Worm (Caenorhabditis elegans): ENCODE data around the gene srsy-1.

The srsy-1 gene

DNA sequence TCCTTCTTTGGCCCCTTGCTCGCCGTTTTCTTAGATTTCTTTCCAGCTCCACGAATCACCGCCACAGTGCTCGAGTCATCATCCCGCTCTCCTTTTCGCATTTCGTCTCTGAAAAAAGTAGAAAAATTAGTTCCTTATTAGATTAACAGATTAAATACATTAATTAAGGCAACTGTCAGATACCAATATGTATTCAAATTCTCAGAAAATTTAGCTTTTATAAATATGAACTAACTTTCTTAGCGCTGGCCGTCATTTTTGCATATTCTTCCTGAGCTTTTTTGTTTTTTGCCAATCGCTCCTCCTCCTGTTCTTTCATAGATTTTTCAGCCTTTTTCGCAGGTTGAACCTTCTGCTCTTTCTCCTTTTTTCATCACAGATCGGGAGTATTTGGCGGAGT is 16.2 kb upstream of the srsy-1 start, which contains the start of gene C04G6.6:
Gene C04G6.6 (minus strand): TSS at position 101 of the 400 bp plus-strand sequence.
- TF ChIP-seq ztf-11 (tag; optimal IDR thresholded peaks at IDR 0.05) (no peak), mab-5 (tag; optimal IDR thresholded peaks at IDR 0.05) (no peak), ZK546.5 (tag; optimal IDR thresholded peaks at IDR 0.05) (no peak), egl-27 (tag; optimal IDR thresholded peaks at IDR 0.05) (no peak), blmp-1 (tag; optimal IDR thresholded peaks at IDR 0.05; ENCODE audit: insufficient read depth) (no peak), sma-3 (GFP tag; optimal IDR thresholded peaks at IDR 0.05) (no peak), F13H6.1 (tag; optimal IDR thresholded peaks at IDR 0.05) (no peak), nhr-77 (tag; optimal IDR thresholded peaks at IDR 0.05) (no peak), skn-1 (tag; optimal IDR thresholded peaks at IDR 0.05) (no peak), unc-62 (GFP tag; optimal IDR thresholded peaks at IDR 0.05) (no peak), unc-55 (GFP tag; optimal IDR thresholded peaks at IDR 0.05) (no peak), snpc-4 (tag; optimal IDR thresholded peaks at IDR 0.05) (no peak), sem-4 (tag; optimal IDR thresholded peaks at IDR 0.05) (no peak), ceh-82 (tag; optimal IDR thresholded peaks at IDR 0.05) (no peak)

DNA sequence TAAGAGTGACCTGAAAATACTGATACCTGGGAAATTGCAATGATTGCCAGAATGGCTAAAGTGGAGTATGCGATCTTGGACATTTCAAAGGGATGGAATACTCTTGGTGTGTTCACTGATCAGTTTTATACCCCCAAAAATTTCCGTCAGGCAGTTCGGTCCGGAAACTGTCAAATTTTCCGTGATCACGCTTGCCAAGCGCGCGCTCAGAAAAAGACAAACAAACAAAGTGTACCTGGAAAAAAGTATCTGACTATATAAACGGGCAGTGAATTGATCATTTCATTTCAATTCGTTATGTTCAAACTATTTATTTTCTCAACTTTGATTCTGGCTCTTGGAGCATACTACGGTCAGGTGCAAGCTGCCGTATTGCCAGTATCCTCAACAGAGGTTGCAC is 14.1 kb upstream of the srsy-1 start, which contains the start of the genes idpb-3 and idpb-1:
Gene idpb-3 (minus strand): TSS at position 101 of the 400 bp plus-strand sequence.
Gene idpb-1 (plus strand): TSS at position 284 of the 400 bp plus-strand sequence.
- TF ChIP-seq aly-2 (tag; optimal IDR thresholded peaks at IDR 0.05) (no peak), nhr-23 (tag; optimal IDR thresholded peaks at IDR 0.05) (no peak), snpc-4 (tag; optimal IDR thresholded peaks at IDR 0.05) (no peak), mab-5 (tag; optimal IDR thresholded peaks at IDR 0.05) (no peak), ceh-82 (tag; optimal IDR thresholded peaks at IDR 0.05) (no peak), dmd-4 (tag; optimal IDR thresholded peaks at IDR 0.05) (no peak), alr-1 (tag; optimal IDR thresholded peaks at IDR 0.05) (no peak), sma-3 (GFP tag; optimal IDR thresholded peaks at IDR 0.05) (no peak), unc-39 (tag; optimal IDR thresholded peaks at IDR 0.05) (no peak), nhr-129 (tag; optimal IDR thresholded peaks at IDR 0.05) (no peak), F13H6.1 (tag; optimal IDR thresholded peaks at IDR 0.05) (no peak), crh-2 (tag; optimal IDR thresholded peaks at IDR 0.05) (no peak)

DNA sequence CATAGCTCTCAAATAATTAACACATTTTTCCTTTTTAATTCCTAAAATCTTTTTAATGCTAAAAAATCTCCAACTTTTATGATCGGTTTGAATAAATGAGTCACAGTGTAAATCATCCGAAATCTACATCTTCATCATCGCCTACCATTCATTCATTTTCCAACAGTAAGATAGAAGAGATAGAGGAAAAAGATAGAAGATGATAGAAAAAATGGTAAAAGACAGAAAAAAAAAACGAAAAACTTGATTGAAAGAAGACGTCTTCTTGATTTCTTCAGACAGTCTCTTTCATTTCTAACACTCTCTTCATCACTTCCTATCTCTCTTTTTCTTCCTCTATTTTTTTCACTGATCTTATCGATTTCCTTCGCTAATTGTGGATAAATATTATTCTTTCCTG is 12.6 kb upstream of the srsy-1 start:
- TF ChIP-seq dmd-4 (tag; optimal IDR thresholded peaks at IDR 0.05) (no peak), fos-1 (tag; optimal IDR thresholded peaks at IDR 0.05) (peak; percentile 34), blmp-1 (tag; optimal IDR thresholded peaks at IDR 0.05; ENCODE audit: insufficient read depth) (peak; percentile 46), ztf-1 (GFP tag; conservative IDR thresholded peaks at IDR 0.05) (no peak)

DNA sequence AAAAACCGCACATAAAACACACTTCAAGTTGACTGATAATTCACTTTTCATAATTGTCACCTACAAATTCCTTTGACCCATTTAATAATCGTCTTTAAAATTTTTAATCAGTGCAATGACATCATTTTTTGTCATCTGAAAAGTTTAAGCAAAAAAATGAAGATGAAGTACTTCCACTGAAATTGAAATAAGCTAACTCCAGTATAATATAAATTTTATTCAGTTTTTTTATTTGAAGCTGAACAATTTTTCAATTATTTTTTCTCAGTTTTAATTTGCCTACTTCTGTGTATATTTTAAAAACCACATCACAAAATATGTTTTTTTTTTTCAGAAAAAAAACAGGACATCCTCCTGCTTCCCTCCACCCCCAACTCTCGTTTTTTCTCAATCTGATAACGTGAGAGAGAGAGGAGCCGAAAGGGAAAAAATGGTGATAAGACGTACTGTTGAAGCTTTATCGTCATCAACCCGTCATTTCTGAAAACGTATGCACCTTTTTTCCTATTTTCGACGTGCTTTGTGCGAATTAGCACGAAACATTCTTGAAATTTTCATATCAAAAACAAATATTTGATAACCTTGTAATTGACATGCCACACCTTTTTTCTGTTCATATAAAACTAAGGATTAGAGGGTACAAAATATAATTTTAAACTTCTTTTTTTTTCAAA is 11.9 kb upstream of the srsy-1 start, which contains the start of the genes C04G6.11 and mpk-2:
Gene C04G6.11 (minus strand): TSS at position 51 of the 674 bp plus-strand sequence.
Gene mpk-2 (plus strand): TSS at position 335 of the 674 bp plus-strand sequence.
- no peak for TF ChIP-seq sma-3 (GFP tag; optimal IDR thresholded peaks at IDR 0.05)
- TF ChIP-seq alr-1 (tag; optimal IDR thresholded peaks at IDR 0.05): no peak
- TF ChIP-seq egl-27 (tag; optimal IDR thresholded peaks at IDR 0.05): no peak
- TF ChIP-seq elt-3 (tag; optimal IDR thresholded peaks at IDR 0.05): no peak
- no peak for TF ChIP-seq peb-1 (tag; optimal IDR thresholded peaks at IDR 0.05)
- TF ChIP-seq lsy-2 (tag; optimal IDR thresholded peaks at IDR 0.05): no peak
- TF ChIP-seq ZK546.5 (tag; optimal IDR thresholded peaks at IDR 0.05): no peak
- no peak for TF ChIP-seq aly-2 (tag; optimal IDR thresholded peaks at IDR 0.05)
- TF ChIP-seq mbf-1 (tag; optimal IDR thresholded peaks at IDR 0.05): no peak
- no peak for TF ChIP-seq snpc-4 (tag; optimal IDR thresholded peaks at IDR 0.05)
- TF ChIP-seq nhr-77 (tag; optimal IDR thresholded peaks at IDR 0.05): no peak
- no peak for TF ChIP-seq sem-4 (tag; optimal IDR thresholded peaks at IDR 0.05)
- no peak for TF ChIP-seq R02D3.7 (tag; optimal IDR thresholded peaks at IDR 0.05)
- TF ChIP-seq F13H6.1 (tag; optimal IDR thresholded peaks at IDR 0.05): peak; percentile 33
- TF ChIP-seq skn-1 (tag; optimal IDR thresholded peaks at IDR 0.05): no peak
- peak; percentile 24 for TF ChIP-seq crh-2 (tag; optimal IDR thresholded peaks at IDR 0.05)
- TF ChIP-seq nhr-10 (tag; optimal IDR thresholded peaks at IDR 0.05): no peak
- TF ChIP-seq gmeb-1 (tag; optimal IDR thresholded peaks at IDR 0.05): peak; percentile 25
- no peak for TF ChIP-seq Y55F3AM.14 (GFP tag; optimal IDR thresholded peaks at IDR 0.05)
- no peak for TF ChIP-seq lin-39 (tag; optimal IDR thresholded peaks at IDR 0.05)
- peak; percentile 73 for TF ChIP-seq fos-1 (tag; optimal IDR thresholded peaks at IDR 0.05)
- TF ChIP-seq nhr-23 (tag; optimal IDR thresholded peaks at IDR 0.05): no peak
- TF ChIP-seq nhr-12 (tag; optimal IDR thresholded peaks at IDR 0.05): no peak
- no peak for TF ChIP-seq nhr-6 (tag; optimal IDR thresholded peaks at IDR 0.05)
- peak; percentile 59 for TF ChIP-seq sma-9 (GFP tag; optimal IDR thresholded peaks at IDR 0.05)
- no peak for TF ChIP-seq sma-9 (tag; optimal IDR thresholded peaks at IDR 0.05)
- TF ChIP-seq ztf-11 (tag; optimal IDR thresholded peaks at IDR 0.05): no peak
- TF ChIP-seq mab-5 (tag; optimal IDR thresholded peaks at IDR 0.05): no peak
- TF ChIP-seq ceh-82 (tag; optimal IDR thresholded peaks at IDR 0.05): no peak
